Fruit fly (Drosophila melanogaster): Measurements from ENCODE around the gene CG7191.

- no peak for TF ChIP-seq CG8478 (optimal IDR thresholded peaks at IDR 0.05)
- no peak for TF ChIP-seq CTCF (optimal IDR thresholded peaks at IDR 0.05)
These were observed 42.3 kb downstream of the CG7191 start for dm6 chr2L:7809699-7810088.

Measured in S2 (cell line).